Worm (Caenorhabditis elegans): ENCODE results near the gene atg-16.2.

ce11 chrII:6443710-6444109 lies 9.5 kb downstream of the atg-16.2 start, which contains the start of gene K06A1.2:
- TF ChIP-seq T22C8.4 (GFP tag; IDR thresholded peaks at IDR 0.05) (no peak), tab-1 (GFP tag; IDR thresholded peaks at IDR 0.05) (no peak)
